Worm (Caenorhabditis elegans): Measurements from ENCODE around the gene btb-2.

- TF ChIP-seq lsy-2 (tag; optimal IDR thresholded peaks at IDR 0.05) (no peak), blmp-1 (tag; optimal IDR thresholded peaks at IDR 0.05; ENCODE audit: insufficient read depth) (no peak), ama-1 (optimal IDR thresholded peaks at IDR 0.05) (no peak), mdl-1 (tag; optimal IDR thresholded peaks at IDR 0.05) (no peak), zag-1 (tag; optimal IDR thresholded peaks at IDR 0.05) (no peak), nhr-11 (tag; optimal IDR thresholded peaks at IDR 0.05) (no peak), unc-39 (tag; optimal IDR thresholded peaks at IDR 0.05) (no peak), ztf-4 (tag; optimal IDR thresholded peaks at IDR 0.05) (no peak), fos-1 (tag; optimal IDR thresholded peaks at IDR 0.05) (no peak), egl-27 (tag; optimal IDR thresholded peaks at IDR 0.05) (no peak), lin-11 (tag; optimal IDR thresholded peaks at IDR 0.05) (no peak), F13H6.1 (tag; optimal IDR thresholded peaks at IDR 0.05) (no peak)
Measured at ce11 chrII:6358905-6359304, 42.8 kb upstream of the btb-2 start, which contains the start of gene C32D5.12.

Data from whole organism, L2 larva.